Fruit fly (Drosophila melanogaster): ENCODE results near the gene CG15211.

CG15211 gene

DNA sequence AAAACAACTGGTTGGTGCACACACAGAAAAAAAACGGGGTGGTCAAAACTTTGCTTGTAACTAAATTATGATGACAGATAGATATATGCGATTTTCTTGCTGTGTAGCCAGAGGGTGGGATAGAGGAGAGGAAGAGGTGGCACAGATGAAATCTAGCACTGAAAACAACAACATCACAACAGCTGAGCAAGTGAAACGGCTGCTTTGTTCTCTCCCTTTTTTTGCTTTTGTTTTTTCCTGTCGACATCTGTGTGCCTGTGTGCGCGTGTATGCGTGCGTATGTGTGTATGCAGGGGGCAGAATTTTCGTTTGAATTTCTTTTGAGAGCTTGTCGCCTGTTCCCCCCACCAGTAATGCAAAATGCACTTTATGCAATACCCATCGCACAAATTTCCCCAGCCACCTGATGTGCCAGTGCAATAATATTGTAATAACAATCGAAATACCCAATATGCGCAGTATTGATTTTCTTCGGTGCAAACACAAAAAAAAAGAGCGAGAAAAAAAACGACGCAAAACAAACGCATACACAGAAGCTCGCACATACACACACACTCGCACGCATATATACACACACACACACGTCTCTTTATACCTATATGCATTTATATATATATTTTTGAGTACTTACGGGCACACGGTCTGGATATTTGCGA, 4.9 kb upstream of the CG15211 start (continued):
- TF ChIP-seq sim (GFP tag; IDR thresholded peaks at IDR 0.05) (no peak), al (GFP tag; IDR thresholded peaks at IDR 0.05) (peak; percentile 47), slp2 (GFP tag; optimal IDR thresholded peaks at IDR 0.05) (peak; percentile 40), Sox100B (GFP tag; optimal IDR thresholded peaks at IDR 0.05) (no peak), dan (GFP tag; IDR thresholded peaks at IDR 0.05) (no peak), her (GFP tag; optimal IDR thresholded peaks at IDR 0.05) (peak; percentile 78), Ssrp (tag; optimal IDR thresholded peaks at IDR 0.05) (peak; percentile 17), CG17612 (GFP tag; IDR thresholded peaks at IDR 0.05) (no peak), abd-A (tag; optimal IDR thresholded peaks at IDR 0.05) (peak; percentile 25), pb (GFP tag; optimal IDR thresholded peaks at IDR 0.05) (peak; percentile 60), Atf-2 (GFP tag; optimal IDR thresholded peaks at IDR 0.05) (peak; percentile 43), Ptx1 (GFP tag; IDR thresholded peaks at IDR 0.05) (peak; percentile 56), Doc2 (GFP tag; IDR thresholded peaks at IDR 0.05) (no peak), CG6175 (GFP tag; IDR thresholded peaks at IDR 0.05) (peak; percentile 30; the same call in 1 of the 3 replicates), CG30403 (GFP tag; optimal IDR thresholded peaks at IDR 0.05) (peak; percentile 61), Hr39 (optimal IDR thresholded peaks at IDR 0.05) (no peak), toy (GFP tag; IDR thresholded peaks at IDR 0.05) (0 out of 2 replicates have a peak, but pooled peaks have one; percentile 13), sqz (GFP tag; optimal IDR thresholded peaks at IDR 0.05) (peak; percentile 93), CG8359 (GFP tag; optimal IDR thresholded peaks at IDR 0.05; ENCODE audit: borderline replicate concordance) (peak; percentile 23), CG7372 (GFP tag; IDR thresholded peaks at IDR 0.05) (peak; percentile 38; the same call in 1 of the 2 replicates), CG4360 (GFP tag; IDR thresholded peaks at IDR 0.05) (peak; percentile 95), sob (GFP tag; IDR thresholded peaks at IDR 0.05) (peak; percentile 60), CG2120 (GFP tag; optimal IDR thresholded peaks at IDR 0.05) (peak; percentile 84), ro (GFP tag; IDR thresholded peaks at IDR 0.05) (no peak), CG7839 (tag; optimal IDR thresholded peaks at IDR 0.05) (peak; percentile 67), sens (GFP tag) (peak; percentile 75), CG4617 (GFP tag; optimal IDR thresholded peaks at IDR 0.05; ENCODE audit: borderline replicate concordance) (no peak), CG14014 (GFP tag; IDR thresholded peaks at IDR 0.05) (peak; percentile 25; the same call in 1 of the 2 replicates), CG2678 (tag; optimal IDR thresholded peaks at IDR 0.05) (peak; percentile 73), sens-2 (GFP tag; IDR thresholded peaks at IDR 0.05) (no peak), CG16863 (GFP tag; optimal IDR thresholded peaks at IDR 0.05) (peak; percentile 4), Trl (optimal IDR thresholded peaks at IDR 0.05) (peak in 1 of 2 experiments; percentile 35), Trl (GFP tag; optimal IDR thresholded peaks at IDR 0.05) (peak; percentile 61), CG9932 (GFP tag; IDR thresholded peaks at IDR 0.05) (peak; percentile 80), E2f2 (GFP tag; IDR thresholded peaks at IDR 0.05) (peak; percentile 33; the same call in 1 of the 2 replicates), CG11696 (GFP tag; IDR thresholded peaks at IDR 0.05) (peak; percentile 40), ewg (GFP tag; optimal IDR thresholded peaks at IDR 0.05) (peak; percentile 19), nerfin-1 (tag; optimal IDR thresholded peaks at IDR 0.05) (no peak), HHEX (GFP tag; optimal IDR thresholded peaks at IDR 0.05) (peak; percentile 62), CkIIα-i1 (GFP tag; IDR thresholded peaks at IDR 0.05) (no peak), run (tag; optimal IDR thresholded peaks at IDR 0.05) (no peak), CG10654 (GFP tag; optimal IDR thresholded peaks at IDR 0.05) (peak; percentile 49), peb (GFP tag; IDR thresholded peaks at IDR 0.05) (0 out of 2 replicates have a peak, but pooled peaks have one; percentile 6), nerfin-2 (GFP tag; IDR thresholded peaks at IDR 0.05; ENCODE audit: partially characterized antibody) (no peak), pum (GFP tag; optimal IDR thresholded peaks at IDR 0.05) (peak; percentile 62), scrt (GFP tag; optimal IDR thresholded peaks at IDR 0.05) (peak; percentile 40), Hr3 (GFP tag; optimal IDR thresholded peaks at IDR 0.05) (peak; percentile 53), dmrt11E (tag; optimal IDR thresholded peaks at IDR 0.05) (peak; percentile 33), Dref (GFP tag; IDR thresholded peaks at IDR 0.05) (no peak), CG6654 (GFP tag; optimal IDR thresholded peaks at IDR 0.05) (no peak), CG7786 (GFP tag; optimal IDR thresholded peaks at IDR 0.05) (peak; percentile 77)
